Worm (Caenorhabditis elegans): ENCODE data around the gene fbxa-51.

Gene fbxa-51

ce11 chrIII:978889-979288, 16.8 kb downstream of the fbxa-51 start:
- TF ChIP-seq sup-37 (GFP tag; optimal IDR thresholded peaks at IDR 0.05) (no peak), efl-1 (optimal IDR thresholded peaks at IDR 0.05) (no peak), efl-1 (GFP tag; optimal IDR thresholded peaks at IDR 0.05 in 1 of 2) (peak in 1 of 2 experiments; percentile 23)

- TF ChIP-seq nhr-76 (tag; optimal IDR thresholded peaks at IDR 0.05) = no peak
- no peak for TF ChIP-seq ets-5 (GFP tag; IDR thresholded peaks at IDR 0.05)
- peak; percentile 49 for TF ChIP-seq blmp-1 (tag; optimal IDR thresholded peaks at IDR 0.05)
- peak in 2 of 6 experiments; percentile 4 to 47 for TF ChIP-seq elt-3 (tag; optimal IDR thresholded peaks at IDR 0.05)
- TF ChIP-seq sox-4 (tag; optimal IDR thresholded peaks at IDR 0.05) = no peak
- TF ChIP-seq ama-1 (optimal IDR thresholded peaks at IDR 0.05) = no peak
- no peak for TF ChIP-seq C04F5.9 (tag; optimal IDR thresholded peaks at IDR 0.05)
- no peak for TF ChIP-seq nhr-71 (tag; optimal IDR thresholded peaks at IDR 0.05)
- TF ChIP-seq tlp-1 (tag; optimal IDR thresholded peaks at IDR 0.05) = no peak
- TF ChIP-seq nhr-20 (tag; optimal IDR thresholded peaks at IDR 0.05) = peak; percentile 20
- TF ChIP-seq fos-1 (tag; optimal IDR thresholded peaks at IDR 0.05) = no peak
- TF ChIP-seq nhr-47 (tag; optimal IDR thresholded peaks at IDR 0.05) = no peak
- TF ChIP-seq swsn-7 (tag; optimal IDR thresholded peaks at IDR 0.05) = peak; percentile 26
- peak; percentile 79 for TF ChIP-seq lin-14 (GFP tag; optimal IDR thresholded peaks at IDR 0.05)
- TF ChIP-seq lin-15B (tag; optimal IDR thresholded peaks at IDR 0.05) = no peak
- TF ChIP-seq unc-62 (GFP tag; optimal IDR thresholded peaks at IDR 0.05) = no peak
- no peak for TF ChIP-seq fkh-8 (tag; optimal IDR thresholded peaks at IDR 0.05)
- TF ChIP-seq ces-1 (GFP tag; optimal IDR thresholded peaks at IDR 0.05) = no peak
- no peak for TF ChIP-seq aly-2 (tag; optimal IDR thresholded peaks at IDR 0.05)
- peak; percentile 0 to 3 (median 2) for TF ChIP-seq dpl-1 (GFP tag; optimal IDR thresholded peaks at IDR 0.05)
- no peak for TF ChIP-seq ztf-11 (tag; optimal IDR thresholded peaks at IDR 0.05)
- no peak for TF ChIP-seq lir-3 (tag; optimal IDR thresholded peaks at IDR 0.05; ENCODE audit: poor library complexity)
- peak; percentile 16 for TF ChIP-seq C16A3.4 (tag; optimal IDR thresholded peaks at IDR 0.05)
- TF ChIP-seq lin-35 (GFP tag; optimal IDR thresholded peaks at IDR 0.05) = peak; percentile 19 to 61
- TF ChIP-seq nhr-12 (tag; optimal IDR thresholded peaks at IDR 0.05) = no peak
- no peak for TF ChIP-seq nhr-90 (tag; optimal IDR thresholded peaks at IDR 0.05; ENCODE audit: poor library complexity)
- no peak for TF ChIP-seq nhr-85 (tag)
- no peak for TF ChIP-seq alr-1 (tag; optimal IDR thresholded peaks at IDR 0.05; ENCODE audit: borderline replicate concordance)
- no peak for TF ChIP-seq zip-4 (GFP tag; optimal IDR thresholded peaks at IDR 0.05)
- no peak for TF ChIP-seq mep-1 (tag; optimal IDR thresholded peaks at IDR 0.05)
- TF ChIP-seq rnt-1 (tag; optimal IDR thresholded peaks at IDR 0.05) = peak; percentile 60
- TF ChIP-seq nhr-77 (tag; optimal IDR thresholded peaks at IDR 0.05) = no peak
- no peak for TF ChIP-seq vab-15 (tag; optimal IDR thresholded peaks at IDR 0.05)
- no peak for TF ChIP-seq nhr-28 (tag; optimal IDR thresholded peaks at IDR 0.05)
- TF ChIP-seq egl-27 (tag; optimal IDR thresholded peaks at IDR 0.05) = peak in 1 of 2 experiments; percentile 4
- TF ChIP-seq mdl-1 (tag; optimal IDR thresholded peaks at IDR 0.05) = peak in 1 of 2 experiments; percentile 15
- TF ChIP-seq ceh-82 (tag; optimal IDR thresholded peaks at IDR 0.05) = peak; percentile 13 to 68 (median 40)
- TF ChIP-seq isw-1 (GFP tag; IDR thresholded peaks at IDR 0.05) = no peak
- TF ChIP-seq mab-9 (GFP tag; IDR thresholded peaks at IDR 0.05) = no peak
- TF ChIP-seq lsy-2 (tag; optimal IDR thresholded peaks at IDR 0.05) = peak; percentile 20 to 64
- peak; percentile 27 for TF ChIP-seq irx-1 (tag; optimal IDR thresholded peaks at IDR 0.05)
- no peak for TF ChIP-seq fkh-10 (GFP tag; optimal IDR thresholded peaks at IDR 0.05)
- no peak for TF ChIP-seq C34B4.2 (tag; optimal IDR thresholded peaks at IDR 0.05)
- TF ChIP-seq tbx-2 (tag; optimal IDR thresholded peaks at IDR 0.05) = peak; percentile 23
- TF ChIP-seq unc-130 (tag; optimal IDR thresholded peaks at IDR 0.05) = no peak
- TF ChIP-seq sup-37 (GFP tag; optimal IDR thresholded peaks at IDR 0.05) = no peak
- TF ChIP-seq sptf-1 (tag; optimal IDR thresholded peaks at IDR 0.05) = no peak
- peak; percentile 11; the same call in 1 of the 2 replicates for TF ChIP-seq nhr-19 (GFP tag; conservative IDR thresholded peaks at IDR 0.05)
- TF ChIP-seq Y116A8C.19 (tag; optimal IDR thresholded peaks at IDR 0.05; ENCODE audit: borderline replicate concordance) = no peak
- no peak for TF ChIP-seq jun-1 (tag; optimal IDR thresholded peaks at IDR 0.05)
These were observed 19.9 kb downstream of the fbxa-51 start for ce11 chrIII:981960-982359.
